Fruit fly (Drosophila melanogaster) whole organism, embryonic: ENCODE data around the gene Cdc14.

Experiments
- B-H2 ChIP-seq: fragments of 200-800 bp; sonication (Bioruptor generic); optimal IDR thresholded peaks from 2 replicates; lab custom pipeline; 2018; ENCODE audit warnings: missing biosample characterization, mild to moderate bottlenecking, missing genetic modification characterization
- Bdp1 ChIP-seq: fragments of 200-800 bp; sonication (Bioruptor generic); optimal IDR thresholded peaks from 3 replicates; lab custom pipeline; 2016; ENCODE audit warnings: missing biosample characterization, missing genetic modification characterization
- Bgb ChIP-seq: fragments of 200-800 bp; sonication (Bioruptor generic); IDR thresholded peaks from 2 replicates; pipeline ENCODE4 v1.3.6; 2022; ENCODE audit warnings: missing biosample characterization, missing genetic modification characterization; ENCODE audit not compliant: partially characterized antibody
- CG10321 ChIP-seq: fragments of 200-800 bp; sonication (Bioruptor generic); IDR thresholded peaks from 2 replicates; pipeline ENCODE4 v1.3.6; 2022; ENCODE audit warnings: missing biosample characterization, missing genetic modification characterization
- CG10654 ChIP-seq: fragments of 200-800 bp; sonication (Bioruptor generic); optimal IDR thresholded peaks from 2 replicates; lab custom pipeline; 2016; ENCODE audit warnings: missing biosample characterization, missing genetic modification characterization
- CG11093 ChIP-seq: fragments of 200-800 bp; sonication (Bioruptor generic); IDR thresholded peaks from 3 replicates; pipeline ENCODE4 v1.3.6; 2022; ENCODE audit warnings: missing biosample characterization, missing genetic modification characterization
- CG11696 ChIP-seq: fragments of 200-800 bp; sonication (Bioruptor generic); IDR thresholded peaks from 2 replicates; pipeline ENCODE4 v1.3.6; 2022; ENCODE audit warnings: missing biosample characterization, missing genetic modification characterization
- CG12219 ChIP-seq: fragments of 200-800 bp; sonication (Bioruptor generic); optimal IDR thresholded peaks from 3 replicates; lab custom pipeline; 2018; ENCODE audit warnings: missing biosample characterization, mild to moderate bottlenecking, missing genetic modification characterization
- CG13775 ChIP-seq: fragments of 200-800 bp; sonication (Bioruptor generic); optimal IDR thresholded peaks from 3 replicates; lab custom pipeline; 2017; ENCODE audit warnings: missing biosample characterization, mild to moderate bottlenecking, missing genetic modification characterization
- CG14667 ChIP-seq: fragments of 200-800 bp; sonication (Bioruptor generic); IDR thresholded peaks from 2 replicates; pipeline ENCODE4 v1.3.6; 2022; ENCODE audit warnings: missing biosample characterization, missing genetic modification characterization
- CG1602 ChIP-seq: fragments of 200-800 bp; sonication (Bioruptor generic); optimal IDR thresholded peaks from 3 replicates; lab custom pipeline; 2016; ENCODE audit warnings: missing biosample characterization, missing genetic modification characterization
- CG17359 ChIP-seq: fragments of 200-800 bp; sonication (Bioruptor generic); optimal IDR thresholded peaks from 3 replicates; lab custom pipeline; 2018; ENCODE audit warnings: missing biosample characterization, mild to moderate bottlenecking, missing genetic modification characterization, moderate library complexity
- CG17385 ChIP-seq: fragments of 200-800 bp; sonication (Bioruptor generic); optimal IDR thresholded peaks from 3 replicates; lab custom pipeline; 2018; ENCODE audit warnings: missing biosample characterization, mild to moderate bottlenecking, missing genetic modification characterization
- CG17802 ChIP-seq: fragments of 200-800 bp; sonication (Bioruptor generic); optimal IDR thresholded peaks from 2 replicates; lab custom pipeline; 2018; ENCODE audit warnings: missing biosample characterization, mild to moderate bottlenecking, missing genetic modification characterization, moderate library complexity
- CG17912 ChIP-seq: fragments of 200-800 bp; sonication (Bioruptor generic); optimal IDR thresholded peaks from 2 replicates; lab custom pipeline; 2018; ENCODE audit warnings: missing biosample characterization, mild to moderate bottlenecking, missing genetic modification characterization
- CG31365 ChIP-seq: fragments of 200-800 bp; sonication (Bioruptor generic); optimal IDR thresholded peaks from 2 replicates; lab custom pipeline; 2018; ENCODE audit warnings: missing biosample characterization, mild to moderate bottlenecking, missing genetic modification characterization
- CG4730 ChIP-seq: fragments of 200-800 bp; sonication (Bioruptor generic); IDR thresholded peaks from 2 replicates; pipeline ENCODE4 v1.3.6; 2022; ENCODE audit warnings: missing biosample characterization, missing genetic modification characterization
- CG7786 ChIP-seq: fragments of 200-800 bp; sonication (Bioruptor generic); optimal IDR thresholded peaks from 2 replicates; lab custom pipeline; 2016; ENCODE audit warnings: missing biosample characterization, missing genetic modification characterization
- CG8359 ChIP-seq: fragments of 200-800 bp; sonication (Bioruptor generic); optimal IDR thresholded peaks from 2 replicates; lab custom pipeline; 2017; ENCODE audit warnings: missing biosample characterization, mild to moderate bottlenecking, missing genetic modification characterization, borderline replicate concordance
- CG9876 ChIP-seq: fragments of 200-800 bp; sonication (Bioruptor generic); optimal IDR thresholded peaks from 2 replicates; lab custom pipeline; 2016; ENCODE audit warnings: missing biosample characterization, missing genetic modification characterization
- CG9932 ChIP-seq: fragments of 200-800 bp; sonication (Bioruptor generic); IDR thresholded peaks from 2 replicates; pipeline ENCODE4 v1.3.6; 2022; ENCODE audit warnings: missing biosample characterization, missing genetic modification characterization
- Dek ChIP-seq: fragments of 200-800 bp; sonication (Bioruptor generic); optimal IDR thresholded peaks from 3 replicates; lab custom pipeline; 2019; ENCODE audit warnings: missing biosample characterization, mild to moderate bottlenecking, missing genetic modification characterization, moderate library complexity
- E2f2 ChIP-seq: fragments of 200-800 bp; sonication (Bioruptor generic); IDR thresholded peaks from 2 replicates; pipeline ENCODE4 v1.3.6; 2022; ENCODE audit warnings: missing biosample characterization, missing genetic modification characterization
- ERR ChIP-seq: fragments of 200-800 bp; sonication (Bioruptor generic); optimal IDR thresholded peaks from 2 replicates; lab custom pipeline; 2016; ENCODE audit warnings: missing biosample characterization, missing genetic modification characterization
- Elba2 ChIP-seq: fragments of 200-800 bp; sonication (Bioruptor generic); optimal IDR thresholded peaks from 3 replicates; lab custom pipeline; 2016; ENCODE audit warnings: missing biosample characterization, missing genetic modification characterization
- H15 ChIP-seq: fragments of 200-800 bp; sonication (Bioruptor generic); IDR thresholded peaks from 3 replicates; pipeline ENCODE4 v1.3.6; 2022; ENCODE audit warnings: missing biosample characterization, missing genetic modification characterization
- HHEX ChIP-seq: fragments of 200-800 bp; sonication (Bioruptor generic); optimal IDR thresholded peaks from 3 replicates; lab custom pipeline; 2017; ENCODE audit warnings: missing biosample characterization, mild to moderate bottlenecking, missing genetic modification characterization, missing genetic modification reagents
- HLH4C ChIP-seq: fragments of 200-800 bp; sonication (Bioruptor generic); IDR thresholded peaks from 3 replicates; pipeline ENCODE4 v1.3.6; 2022; ENCODE audit warnings: missing biosample characterization, missing genetic modification characterization; ENCODE audit not compliant: partially characterized antibody
- HmgZ ChIP-seq: fragments of 200-800 bp; sonication (Bioruptor generic); optimal IDR thresholded peaks from 2 replicates; lab custom pipeline; 2018; ENCODE audit warnings: missing biosample characterization, mild to moderate bottlenecking, missing genetic modification characterization
- Poxn ChIP-seq: fragments of 200-800 bp; sonication (Bioruptor generic); IDR thresholded peaks from 2 replicates; pipeline ENCODE4 v1.3.6; 2022; ENCODE audit warnings: missing biosample characterization, missing genetic modification characterization
- Sin3A ChIP-seq: fragments of >200 bp; optimal IDR thresholded peaks from 2 replicates; lab custom pipeline; 2018
- Vsx1 ChIP-seq: fragments of 200-800 bp; sonication (Bioruptor generic); optimal IDR thresholded peaks from 2 replicates; lab custom pipeline; 2017; ENCODE audit warnings: missing biosample characterization, mild to moderate bottlenecking, missing genetic modification characterization, missing genetic modification reagents
- bigmax ChIP-seq: fragments of 200-800 bp; sonication (Bioruptor generic); optimal IDR thresholded peaks from 2 replicates; lab custom pipeline; 2018; ENCODE audit warnings: missing biosample characterization, mild to moderate bottlenecking, missing genetic modification characterization
- cad ChIP-seq: fragments of >200 bp; optimal IDR thresholded peaks from 2 replicates; lab custom pipeline; 2017; ENCODE audit warnings: missing biosample characterization, missing genetic modification characterization
- crp ChIP-seq, 2 experiments: fragments of 200-800 bp; sonication (Bioruptor generic); optimal IDR thresholded peaks; 2 replicates in 1 of 2; 3 replicates in 1 of 2; lab custom pipeline; 2017; ENCODE audit warnings: missing biosample characterization in 2 of 2, missing genetic modification characterization in 2 of 2, mild to moderate bottlenecking in 1 of 2, moderate library complexity in 1 of 2
- da ChIP-seq: fragments of 200-800 bp; sonication (Bioruptor generic); optimal IDR thresholded peaks from 2 replicates; lab custom pipeline; 2016; ENCODE audit warnings: missing biosample characterization, missing genetic modification characterization
- eyg ChIP-seq: fragments of 200-800 bp; sonication (Bioruptor generic); optimal IDR thresholded peaks from 3 replicates; lab custom pipeline; 2016; ENCODE audit warnings: missing biosample characterization, missing genetic modification characterization
- grn ChIP-seq: fragments of 200-800 bp; sonication (Bioruptor generic); optimal IDR thresholded peaks from 3 replicates; lab custom pipeline; 2017; ENCODE audit warnings: missing biosample characterization, missing genetic modification characterization
- gsb ChIP-seq: fragments of 200-800 bp; sonication (Bioruptor generic); IDR thresholded peaks from 2 replicates; pipeline ENCODE4 v1.3.6; 2022; ENCODE audit warnings: missing biosample characterization, missing genetic modification characterization
- ind ChIP-seq: fragments of 200-800 bp; sonication (Bioruptor generic); optimal IDR thresholded peaks from 3 replicates; lab custom pipeline; 2016; ENCODE audit warnings: missing biosample characterization, missing genetic modification characterization
- kni ChIP-seq: fragments of 200-800 bp; sonication (Bioruptor generic); optimal IDR thresholded peaks from 3 replicates; lab custom pipeline; 2017; ENCODE audit warnings: mild to moderate bottlenecking, missing biosample characterization, missing genetic modification reagents, missing genetic modification characterization
- lab ChIP-seq: fragments of 200-800 bp; sonication (Bioruptor generic); optimal IDR thresholded peaks from 3 replicates; lab custom pipeline; 2017; ENCODE audit warnings: missing biosample characterization, missing genetic modification characterization, mild to moderate bottlenecking, moderate library complexity, missing genetic modification reagents
- lbe ChIP-seq: fragments of 200-800 bp; sonication (Bioruptor generic); optimal IDR thresholded peaks from 2 replicates; lab custom pipeline; 2016; ENCODE audit warnings: missing biosample characterization, mild to moderate bottlenecking, missing genetic modification characterization
- lov ChIP-seq, 2 experiments: fragments of 200-800 bp in 1 of 2; fragments of >200 bp in 1 of 2; sonication (Bioruptor generic) in 1 of 2; IDR thresholded peaks in 1 of 2; optimal IDR thresholded peaks in 1 of 2; 2 replicates in 1 of 2; 3 replicates in 1 of 2; pipeline versions ENCODE4 v1.3.6 to Lab custom; 2017 to 2022; ENCODE audit warnings: missing biosample characterization in 1 of 2, missing genetic modification characterization in 1 of 2
- nau ChIP-seq: fragments of 200-800 bp; sonication (Bioruptor generic); optimal IDR thresholded peaks from 3 replicates; lab custom pipeline; 2017; ENCODE audit warnings: missing biosample characterization, mild to moderate bottlenecking, missing genetic modification characterization, missing genetic modification reagents
- nmo ChIP-seq: fragments of 200-800 bp; sonication (Bioruptor generic); optimal IDR thresholded peaks from 2 replicates; lab custom pipeline; 2018; ENCODE audit warnings: missing biosample characterization, mild to moderate bottlenecking, missing genetic modification characterization, moderate library complexity
- pho ChIP-seq: fragments of 200-800 bp; sonication (Bioruptor generic); optimal IDR thresholded peaks from 2 replicates; lab custom pipeline; 2016; ENCODE audit warnings: missing biosample characterization, missing genetic modification characterization
- run ChIP-seq: fragments of 200-800 bp; sonication (Bioruptor generic); optimal IDR thresholded peaks from 3 replicates; lab custom pipeline; 2018; ENCODE audit warnings: missing biosample characterization, mild to moderate bottlenecking, missing genetic modification characterization
- ttk ChIP-seq: fragments of 200-800 bp; sonication (Bioruptor generic); IDR thresholded peaks from 2 replicates; pipeline ENCODE4 v2.1.2; 2022; ENCODE audit warnings: missing biosample characterization, missing genetic modification characterization
- tup ChIP-seq: fragments of 200-800 bp; sonication (Bioruptor generic); optimal IDR thresholded peaks from 2 replicates; lab custom pipeline; 2016; ENCODE audit warnings: missing biosample characterization, mild to moderate bottlenecking, missing genetic modification characterization, moderate library complexity
- zen2 ChIP-seq: fragments of 200-800 bp; sonication (Bioruptor generic); IDR thresholded peaks from 3 replicates; pipeline ENCODE4 v1.3.6; 2022; ENCODE audit warnings: missing biosample characterization, missing genetic modification characterization; ENCODE audit not compliant: partially characterized antibody

The Cdc14 gene

dm6 chr2L:7809699-7810088 is 809 bp downstream of the Cdc14 start:
- TF ChIP-seq Bgb (GFP tag; lab: Robert Waterston, UW) (peak; percentile 61; the same call in 1 of the 2 replicates), ERR (GFP tag; lab: Kevin White, UChicago) (peak; percentile 8), da (GFP tag; lab: Kevin White, UChicago) (no peak), Vsx1 (no peak), kni (GFP tag; lab: Kevin White, UChicago) (peak; percentile 86), bigmax (GFP tag; lab: Kevin White, UChicago) (no peak), CG11093 (GFP tag; lab: Robert Waterston, UW) (no peak), CG17802 (no peak), CG13775 (GFP tag; lab: Kevin White, UChicago) (no peak), Dek (tag; lab: Kevin White, UChicago) (no peak), lov (optimal IDR thresholded peaks at IDR 0.05; lab: Kevin White, UChicago) (no peak), lov (GFP tag; IDR thresholded peaks at IDR 0.05; lab: Robert Waterston, UW) (no peak), ttk (GFP tag; lab: Robert Waterston, UW) (no peak), Elba2 (no peak), CG10321 (GFP tag; lab: Robert Waterston, UW) (no peak), CG17359 (tag; lab: Kevin White, UChicago) (no peak), zen2 (peak; percentile 55; the same call in 1 of the 3 replicates), CG9876 (no peak), tup (no peak), pho (GFP tag; lab: Kevin White, UChicago) (peak; percentile 22), HLH4C (no peak), lbe (no peak), CG12219 (no peak), CG31365 (no peak), ind (GFP tag; lab: Kevin White, UChicago) (no peak), eyg (GFP tag; lab: Kevin White, UChicago) (peak; percentile 39), CG7786 (GFP tag; lab: Kevin White, UChicago) (peak; percentile 10), E2f2 (GFP tag; lab: Robert Waterston, UW) (no peak), crp (GFP tag; optimal IDR thresholded peaks at IDR 0.05; lab: Kevin White, UChicago) (no peak), gsb (GFP tag; lab: Robert Waterston, UW) (no peak), nau (GFP tag; lab: Kevin White, UChicago) (no peak), nmo (GFP tag; lab: Kevin White, UChicago) (peak; percentile 18), H15 (GFP tag; lab: Robert Waterston, UW) (no peak), CG1602 (GFP tag; lab: Kevin White, UChicago) (no peak), CG10654 (no peak), HmgZ (tag; lab: Kevin White, UChicago) (peak; percentile 69), CG14667 (GFP tag; lab: Robert Waterston, UW) (no peak), CG17912 (GFP tag; lab: Kevin White, UChicago) (peak; percentile 45), Poxn (GFP tag; lab: Robert Waterston, UW) (no peak), CG11696 (no peak), Sin3A (no peak), B-H2 (GFP tag; lab: Kevin White, UChicago) (no peak), lab (GFP tag; lab: Kevin White, UChicago) (peak; percentile 46), CG8359 (GFP tag; lab: Kevin White, UChicago) (no peak), Bdp1 (GFP tag; lab: Kevin White, UChicago) (no peak), run (tag; lab: Kevin White, UChicago) (no peak), CG9932 (no peak), cad (GFP tag; lab: Kevin White, UChicago) (no peak), CG4730 (GFP tag; lab: Robert Waterston, UW) (no peak), CG17385 (GFP tag; lab: Kevin White, UChicago) (peak; percentile 2), HHEX (GFP tag; lab: Kevin White, UChicago) (no peak), grn (GFP tag; lab: Kevin White, UChicago) (no peak)
